Worm (Caenorhabditis elegans) whole organism, mixed stage, embryonic: ENCODE results near the gene cyp-37B1.

Experiments used
- M03D4.4 ChIP-seq: sonication (generic microtip); optimal IDR thresholded peaks from 2 replicates; lab custom pipeline; 2017; ENCODE audit warnings: mild to moderate bottlenecking, missing genetic modification characterization, missing compliant biosample characterization
- ceh-43 ChIP-seq: fragments of 200-800 bp; sonication (Bioruptor generic); optimal IDR thresholded peaks from 2 replicates; lab custom pipeline; 2018; ENCODE audit warnings: mild to moderate bottlenecking, missing genetic modification characterization, moderate library complexity, missing compliant biosample characterization
- ces-1 ChIP-seq: fragments of 150-350 bp; optimal IDR thresholded peaks from 2 replicates; lab custom pipeline; 2014; ENCODE audit warnings: missing biosample characterization, missing genetic modification reagents, missing genetic modification characterization
- drap-1 ChIP-seq: fragments of 200-800 bp; sonication (Bioruptor generic); optimal IDR thresholded peaks from 3 replicates; lab custom pipeline; 2018; ENCODE audit warnings: mild to moderate bottlenecking, missing genetic modification characterization, missing compliant biosample characterization
- hlh-1 ChIP-seq: fragments of 150-350 bp; optimal IDR thresholded peaks from 2 replicates; lab custom pipeline; 2014; ENCODE audit warnings: missing biosample characterization, missing genetic modification reagents, missing genetic modification characterization
- lin-13 ChIP-seq: fragments of 150-350 bp; optimal IDR thresholded peaks from 2 replicates; lab custom pipeline; 2014; ENCODE audit warnings: missing biosample characterization, missing genetic modification characterization
- lsy-2 ChIP-seq: fragments of 150-350 bp; optimal IDR thresholded peaks from 2 replicates; lab custom pipeline; 2014; ENCODE audit warnings: missing biosample characterization, missing genetic modification characterization
- mab-5 ChIP-seq: fragments of 150-350 bp; optimal IDR thresholded peaks from 2 replicates; lab custom pipeline; 2014; ENCODE audit warnings: missing biosample characterization, missing genetic modification characterization
- nhr-2 ChIP-seq: fragments of 150-350 bp; optimal IDR thresholded peaks from 2 replicates; lab custom pipeline; 2014; ENCODE audit warnings: missing biosample characterization, missing genetic modification characterization
- nhr-28 ChIP-seq: fragments of 150-350 bp; optimal IDR thresholded peaks from 2 replicates; lab custom pipeline; 2014; ENCODE audit warnings: missing biosample characterization, missing genetic modification characterization
- pha-4 ChIP-seq: fragments of 150-350 bp; optimal IDR thresholded peaks from 2 replicates; lab custom pipeline; 2018; ENCODE audit warnings: missing biosample characterization, missing genetic modification reagents, missing genetic modification characterization
- sem-2 ChIP-seq: fragments of 200-800 bp; sonication (Bioruptor generic); optimal IDR thresholded peaks from 2 replicates; lab custom pipeline; 2018; ENCODE audit warnings: mild to moderate bottlenecking, missing genetic modification characterization, missing compliant biosample characterization
- snpc-4 ChIP-seq: fragments of 150-350 bp; optimal IDR thresholded peaks from 2 replicates; lab custom pipeline; 2014; ENCODE audit warnings: missing biosample characterization, missing genetic modification characterization
- sptf-1 ChIP-seq: sonication (generic microtip); optimal IDR thresholded peaks from 2 replicates; lab custom pipeline; 2017; ENCODE audit warnings: mild to moderate bottlenecking, missing genetic modification characterization, moderate library complexity, missing compliant biosample characterization
- unc-62 ChIP-seq: fragments of 150-350 bp; optimal IDR thresholded peaks from 2 replicates; lab custom pipeline; 2014; ENCODE audit warnings: missing biosample characterization, missing genetic modification reagents, missing genetic modification characterization
- zip-8 ChIP-seq: fragments of 150-350 bp; optimal IDR thresholded peaks from 2 replicates; lab custom pipeline; 2014; ENCODE audit warnings: missing biosample characterization, missing genetic modification characterization
- ztf-11 ChIP-seq: fragments of 150-350 bp; optimal IDR thresholded peaks from 2 replicates; lab custom pipeline; 2014; ENCODE audit warnings: missing biosample characterization, missing genetic modification characterization

Gene cyp-37B1

DNA sequence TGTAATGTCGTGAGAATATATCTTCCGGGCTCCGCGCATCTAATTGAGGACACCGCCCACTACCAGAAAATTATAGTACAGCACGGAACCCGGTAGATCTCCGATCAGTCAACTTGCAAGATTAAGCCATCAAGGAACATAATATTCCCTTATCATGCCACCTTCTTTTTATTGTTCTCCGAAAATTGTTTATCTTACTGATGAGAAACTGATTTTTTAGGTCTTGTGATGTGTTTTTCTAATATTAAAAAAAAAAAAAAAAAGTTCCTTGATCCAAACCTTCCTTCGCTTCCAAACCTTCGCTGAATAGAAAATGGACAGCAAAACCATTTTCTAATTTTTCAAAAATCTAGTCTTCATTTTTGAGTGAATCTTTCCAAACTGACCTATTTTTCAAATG lies 50.9 kb downstream of the cyp-37B1 start, which contains the start of gene F57G8.7:
TSS of gene F57G8.7 (plus strand) at position 301 of the 400 bp plus-strand sequence.
- no peak for TF ChIP-seq unc-62
- TF ChIP-seq nhr-28: no peak
- no peak for TF ChIP-seq drap-1 (GFP tag; lab: Kevin White, UChicago)
- TF ChIP-seq lin-13 (tag; lab: Kevin White, UChicago): no peak
- TF ChIP-seq pha-4 (tag; lab: Kevin White, UChicago): no peak
- no peak for TF ChIP-seq sem-2 (GFP tag; lab: Kevin White, UChicago)
- no peak for TF ChIP-seq snpc-4 (tag; lab: Kevin White, UChicago)
- TF ChIP-seq ceh-43: no peak
- no peak for TF ChIP-seq mab-5 (tag; lab: Kevin White, UChicago)
- TF ChIP-seq sptf-1 (tag; lab: Kevin White, UChicago): no peak
- no peak for TF ChIP-seq zip-8 (tag; lab: Kevin White, UChicago)
- TF ChIP-seq nhr-2 (tag; lab: Kevin White, UChicago): no peak
- no peak for TF ChIP-seq ces-1 (GFP tag; lab: Kevin White, UChicago)
- TF ChIP-seq lsy-2 (tag; lab: Kevin White, UChicago): no peak
- TF ChIP-seq ztf-11 (tag; lab: Kevin White, UChicago): no peak
- no peak for TF ChIP-seq hlh-1
- no peak for TF ChIP-seq M03D4.4 (tag; lab: Kevin White, UChicago)
